Fruit fly (Drosophila melanogaster): ENCODE measurements around the gene Akh.

Akh gene

dm6 chr3L:4122185-4122767, 19.0 kb upstream of the Akh start, which contains the start of gene Chd64 (continued):
- TF ChIP-seq Sox102F (GFP tag; optimal IDR thresholded peaks at IDR 0.05) (no peak), Trl (optimal IDR thresholded peaks at IDR 0.05) (no peak), Trl (GFP tag; optimal IDR thresholded peaks at IDR 0.05) (peak; percentile 36), CG15011 (GFP tag; optimal IDR thresholded peaks at IDR 0.05) (peak; percentile 46), Sox100B (GFP tag; optimal IDR thresholded peaks at IDR 0.05) (no peak), CG2875 (GFP tag; optimal IDR thresholded peaks at IDR 0.05) (no peak), CHES-1-like (GFP tag; optimal IDR thresholded peaks at IDR 0.05) (no peak)

dm6 chr3L:4125709-4126108, 15.6 kb upstream of the Akh start:
- TF ChIP-seq Med (GFP tag) (peak; percentile 52), run (tag; optimal IDR thresholded peaks at IDR 0.05) (no peak), Gug (GFP tag; IDR thresholded peaks at IDR 0.05) (no peak), Stat92E (GFP tag; optimal IDR thresholded peaks at IDR 0.05) (no peak), Awh (GFP tag; IDR thresholded peaks at IDR 0.05) (no peak), croc (GFP tag; conservative IDR thresholded peaks at IDR 0.05) (no peak), Ets65A (GFP tag) (peak; percentile 82), Sin3A (optimal IDR thresholded peaks at IDR 0.05) (no peak), CG7372 (GFP tag; IDR thresholded peaks at IDR 0.05) (no peak), CG5245 (GFP tag; optimal IDR thresholded peaks at IDR 0.05) (no peak), zen2 (GFP tag; IDR thresholded peaks at IDR 0.05; ENCODE audit: partially characterized antibody) (no peak), CG4617 (GFP tag; optimal IDR thresholded peaks at IDR 0.05; ENCODE audit: borderline replicate concordance) (no peak), CG9932 (GFP tag; IDR thresholded peaks at IDR 0.05) (0 out of 2 replicates have a peak, but pooled peaks have one; percentile 9), D (optimal IDR thresholded peaks at IDR 0.05) (no peak), D (GFP tag; optimal IDR thresholded peaks at IDR 0.05) (no peak), CG10654 (GFP tag; optimal IDR thresholded peaks at IDR 0.05) (no peak), H2.0 (GFP tag; IDR thresholded peaks at IDR 0.05) (no peak)

- TF ChIP-seq lov (optimal IDR thresholded peaks at IDR 0.05), result no peak
- TF ChIP-seq lov (GFP tag; IDR thresholded peaks at IDR 0.05), result no peak
- no peak for TF ChIP-seq Atf-2 (GFP tag; optimal IDR thresholded peaks at IDR 0.05)
- TF ChIP-seq Med (GFP tag), result peak; percentile 14
- peak; percentile 31; the same call in 1 of the 2 replicates for TF ChIP-seq slbo (GFP tag; IDR thresholded peaks at IDR 0.05)
- TF ChIP-seq en (GFP tag; optimal IDR thresholded peaks at IDR 0.05), result no peak
- no peak for TF ChIP-seq CG15479 (GFP tag; optimal IDR thresholded peaks at IDR 0.05)
- 0 out of 2 replicates have a peak, but pooled peaks have one; percentile 4 for TF ChIP-seq Poxn (GFP tag; IDR thresholded peaks at IDR 0.05)
- peak; percentile 52 for TF ChIP-seq Hr39 (optimal IDR thresholded peaks at IDR 0.05)
- TF ChIP-seq CG30403 (GFP tag; optimal IDR thresholded peaks at IDR 0.05), result no peak
- TF ChIP-seq sc (optimal IDR thresholded peaks at IDR 0.05), result no peak
- TF ChIP-seq sc (GFP tag; optimal IDR thresholded peaks at IDR 0.05), result no peak
- TF ChIP-seq wdn (GFP tag; IDR thresholded peaks at IDR 0.05), result 0 out of 2 replicates have a peak, but pooled peaks have one; percentile 5
- no peak for TF ChIP-seq CG6683 (GFP tag; optimal IDR thresholded peaks at IDR 0.05)
- TF ChIP-seq fd102C (GFP tag; optimal IDR thresholded peaks at IDR 0.05), result no peak
- TF ChIP-seq grn (GFP tag; optimal IDR thresholded peaks at IDR 0.05), result no peak
- TF ChIP-seq CG10565 (GFP tag; optimal IDR thresholded peaks at IDR 0.05), result no peak
Measured at dm6 chr3L:4128579-4128978, 12.7 kb upstream of the Akh start.

All from whole organism, embryonic.